Worm (Caenorhabditis elegans) whole organism, young adult: Measurements from ENCODE around the gene mmaa-1.

Source experiments
- T07F8.4 ChIP-seq: sonication (generic microtip); optimal IDR thresholded peaks from 2 replicates; lab custom pipeline; 2016; ENCODE audit warnings: mild to moderate bottlenecking, missing genetic modification characterization, moderate library complexity, missing compliant biosample characterization
- ama-1 ChIP-seq, 3 experiments: fragments of 150-350 bp in 1 of 3; sonication (generic microtip) in 2 of 3; optimal IDR thresholded peaks; 2 replicates each; lab custom pipeline; 2014 to 2018; ENCODE audit warnings: missing biosample characterization in 2 of 3, missing genetic modification characterization in 2 of 3, missing genetic modification reagents in 2 of 3
- ceh-79 ChIP-seq: sonication (generic microtip); optimal IDR thresholded peaks from 2 replicates; lab custom pipeline; 2017; ENCODE audit warnings: mild to moderate bottlenecking, missing genetic modification characterization, missing compliant biosample characterization
- chd-7 ChIP-seq: sonication (generic microtip); optimal IDR thresholded peaks from 2 replicates; lab custom pipeline; 2016; ENCODE audit warnings: mild to moderate bottlenecking, missing genetic modification characterization, moderate library complexity, missing compliant biosample characterization
- die-1 ChIP-seq: sonication (generic microtip); optimal IDR thresholded peaks from 2 replicates; lab custom pipeline; 2016; ENCODE audit warnings: missing genotype, mild to moderate bottlenecking, missing genetic modification characterization, missing compliant biosample characterization
- dpl-1 ChIP-seq: fragments of 150-350 bp; optimal IDR thresholded peaks from 2 replicates; lab custom pipeline; 2014; ENCODE audit warnings: missing biosample characterization, missing genetic modification reagents, missing genetic modification characterization
- egl-44 ChIP-seq: fragments of 200-800 bp; sonication (Bioruptor generic); IDR thresholded peaks from 2 replicates; pipeline ENCODE4 v1.3.6; 2022; ENCODE audit warnings: missing genetic modification reagents, missing genetic modification characterization, missing compliant biosample characterization
- lin-54 ChIP-seq: fragments of 200-800 bp; sonication (Bioruptor generic); optimal IDR thresholded peaks from 2 replicates; lab custom pipeline; 2018; ENCODE audit warnings: mild to moderate bottlenecking, missing genetic modification characterization, missing compliant biosample characterization
- madf-10 ChIP-seq: sonication (generic microtip); optimal IDR thresholded peaks from 2 replicates; lab custom pipeline; 2016; ENCODE audit warnings: mild to moderate bottlenecking, missing genetic modification characterization, missing compliant biosample characterization
- mel-28 ChIP-seq: sonication (generic microtip); optimal IDR thresholded peaks from 2 replicates; lab custom pipeline; 2016; ENCODE audit warnings: borderline replicate concordance, mild to moderate bottlenecking, missing genetic modification characterization, missing compliant biosample characterization
- nfyb-1 ChIP-seq: fragments of 200-800 bp; sonication (Bioruptor generic); IDR thresholded peaks from 2 replicates; pipeline ENCODE4 v1.3.6; 2022; ENCODE audit warnings: missing genetic modification reagents, missing genetic modification characterization, missing compliant biosample characterization
- nhr-179 ChIP-seq: sonication (generic microtip); optimal IDR thresholded peaks from 2 replicates; lab custom pipeline; 2016; ENCODE audit warnings: mild to moderate bottlenecking, missing genetic modification characterization, missing compliant biosample characterization
- unc-62 ChIP-seq: fragments of 150-350 bp; optimal IDR thresholded peaks from 2 replicates; lab custom pipeline; 2014; ENCODE audit warnings: missing biosample characterization, missing genetic modification reagents, missing genetic modification characterization

ce11 chrII:7109956-7110355 is 9.0 kb upstream of the mmaa-1 start, which contains the start of gene F10E7.9:
- TF ChIP-seq ama-1 (optimal IDR thresholded peaks at IDR 0.05; lab: Kevin White, UChicago): no peak
- no peak for TF ChIP-seq ama-1 (GFP tag; optimal IDR thresholded peaks at IDR 0.05; lab: Kevin White, UChicago)
- no peak for TF ChIP-seq ceh-79 (tag; lab: Kevin White, UChicago)
- TF ChIP-seq lin-54 (GFP tag; lab: Kevin White, UChicago): no peak
- TF ChIP-seq nhr-179 (tag; lab: Kevin White, UChicago): no peak
- no peak for TF ChIP-seq unc-62 (GFP tag; lab: Kevin White, UChicago)
- no peak for TF ChIP-seq egl-44 (GFP tag; lab: Robert Waterston, UW)
- TF ChIP-seq chd-7: no peak
- no peak for TF ChIP-seq madf-10
- TF ChIP-seq mel-28 (tag; lab: Kevin White, UChicago): no peak
- no peak for TF ChIP-seq T07F8.4 (tag; lab: Kevin White, UChicago)
- no peak for TF ChIP-seq dpl-1 (GFP tag; lab: Kevin White, UChicago)
- TF ChIP-seq nfyb-1 (GFP tag; lab: Robert Waterston, UW): no peak
- no peak for TF ChIP-seq die-1 (tag; lab: Kevin White, UChicago)
